Worm (Caenorhabditis elegans): ENCODE data around the gene emb-9.

ce11 chrIII:9335076-9335475 is 9.2 kb downstream of the emb-9 start:
- no peak for TF ChIP-seq zag-1 (tag; optimal IDR thresholded peaks at IDR 0.05)
- no peak for TF ChIP-seq pqm-1 (tag; optimal IDR thresholded peaks at IDR 0.05)
- no peak for TF ChIP-seq alr-1 (tag; optimal IDR thresholded peaks at IDR 0.05; ENCODE audit: borderline replicate concordance)
- no peak for TF ChIP-seq nhr-77 (tag; optimal IDR thresholded peaks at IDR 0.05)
- no peak for TF ChIP-seq dpl-1 (GFP tag; optimal IDR thresholded peaks at IDR 0.05)
- TF ChIP-seq aha-1 (tag; optimal IDR thresholded peaks at IDR 0.05) = no peak
- TF ChIP-seq jun-1 (tag; optimal IDR thresholded peaks at IDR 0.05) = no peak
- TF ChIP-seq blmp-1 (tag; optimal IDR thresholded peaks at IDR 0.05) = peak; percentile 95
